Fruit fly (Drosophila melanogaster) whole organism: ENCODE data around the gene cher.

ENCODE experiments used
- CG8478 ChIP-seq: fragments of >200 bp; optimal IDR thresholded peaks from 2 replicates; lab custom pipeline; 2018; ENCODE audit warnings: inconsistent platforms
- Dll ChIP-seq: fragments of >200 bp; optimal IDR thresholded peaks from 2 replicates; lab custom pipeline; 2017
- EcR ChIP-seq, 2 experiments: fragments of >200 bp; optimal IDR thresholded peaks; 2 replicates each; lab custom pipeline; 2017; ENCODE audit warnings: missing biosample characterization in 2 of 2, missing genetic modification characterization in 2 of 2, missing genetic modification reagents in 2 of 2
- psq ChIP-seq: fragments of >200 bp; optimal IDR thresholded peaks from 2 replicates; lab custom pipeline; 2017
- usp ChIP-seq: fragments of >200 bp; optimal IDR thresholded peaks from 2 replicates; lab custom pipeline; 2017; ENCODE audit warnings: missing biosample characterization, missing genetic modification characterization, mixed read lengths

dm6 chr3R:17137593-17137992 is 12.4 kb upstream of the cher start, which contains the start of gene CG5255:
- TF ChIP-seq EcR (GFP tag; optimal IDR thresholded peaks at IDR 0.05; lab: Kevin White, UChicago) (no peak), psq (lab: Kevin White, UChicago) (no peak), usp (GFP tag; lab: Kevin White, UChicago) (no peak), CG8478 (lab: Kevin White, UChicago) (no peak), Dll (no peak)
